Fruit fly (Drosophila melanogaster) whole organism, prepupa: ENCODE data around the gene CG4301.

Experiments
- CG3032 ChIP-seq: fragments of 200-800 bp; optimal IDR thresholded peaks from 2 replicates; lab custom pipeline; 2019; ENCODE audit warnings: missing biosample characterization, mild to moderate bottlenecking, missing genetic modification characterization, moderate library complexity
- OdsH ChIP-seq: fragments of 200-800 bp; sonication (Bioruptor generic); optimal IDR thresholded peaks from 3 replicates; lab custom pipeline; 2016; ENCODE audit warnings: missing biosample characterization, missing genetic modification characterization
- fd85E ChIP-seq: fragments of 200-800 bp; sonication (Bioruptor generic); optimal IDR thresholded peaks from 3 replicates; lab custom pipeline; 2016; ENCODE audit warnings: missing biosample characterization, missing genetic modification characterization
- salr ChIP-seq, 2 experiments: fragments of 200-800 bp; sonication (Bioruptor generic); optimal IDR thresholded peaks; 3 replicates each; lab custom pipeline; 2016 to 2018; ENCODE audit warnings: missing biosample characterization in 2 of 2, missing genetic modification characterization in 2 of 2, mild to moderate bottlenecking in 1 of 2

dm6 chrX:16383667-16384515, 21.4 kb upstream of the CG4301 start:
- TF ChIP-seq salr (GFP tag; optimal IDR thresholded peaks at IDR 0.05; lab: Kevin White, UChicago) (no peak), CG3032 (no peak), OdsH (no peak), fd85E (GFP tag; lab: Kevin White, UChicago) (no peak)
